Worm (Caenorhabditis elegans): ENCODE results near the gene dhs-25.

- TF ChIP-seq fkh-10 (GFP tag; optimal IDR thresholded peaks at IDR 0.05) (no peak), nhr-12 (tag; optimal IDR thresholded peaks at IDR 0.05) (no peak), skn-1 (tag; optimal IDR thresholded peaks at IDR 0.05) (peak; percentile 77), nhr-71 (tag; optimal IDR thresholded peaks at IDR 0.05) (no peak), ztf-4 (tag; optimal IDR thresholded peaks at IDR 0.05) (no peak), pqm-1 (tag; optimal IDR thresholded peaks at IDR 0.05) (no peak), xbp-1 (tag; optimal IDR thresholded peaks at IDR 0.05) (no peak), pag-3 (tag; optimal IDR thresholded peaks at IDR 0.05; ENCODE audit: borderline replicate concordance, insufficient read depth) (no peak)
Measured at ce11 chrX:1479190-1479589, 7.1 kb upstream of the dhs-25 start, which contains the start of gene acly-1.
